Worm (Caenorhabditis elegans) whole organism, L4 larva: ENCODE data around the gene F11G11.5.

Source experiments
- F37D6.2 ChIP-seq: sonication (generic microtip); optimal IDR thresholded peaks from 2 replicates; lab custom pipeline; 2016; ENCODE audit warnings: mild to moderate bottlenecking, missing genetic modification characterization, missing compliant biosample characterization
- R02D3.7 ChIP-seq: fragments of 150-350 bp; sonication (generic microtip); optimal IDR thresholded peaks from 3 replicates; lab custom pipeline; 2014; ENCODE audit warnings: missing biosample characterization, missing genetic modification characterization
- T20F7.1 ChIP-seq: fragments of 200-800 bp; sonication (Bioruptor generic); optimal IDR thresholded peaks from 2 replicates; lab custom pipeline; 2018; ENCODE audit warnings: mild to moderate bottlenecking, missing genetic modification characterization, missing compliant biosample characterization
- Y105C5A.15 ChIP-seq: fragments of 200-800 bp; sonication (Bioruptor generic); IDR thresholded peaks from 2 replicates; pipeline ENCODE4 v1.3.6; 2022; ENCODE audit warnings: missing genetic modification characterization, missing compliant biosample characterization
- aha-1 ChIP-seq: fragments of 150-350 bp; peaks from one replicate; lab custom pipeline; 2014; ENCODE audit warnings: missing biosample characterization, missing genetic modification characterization
- aly-2 ChIP-seq: sonication (generic microtip); optimal IDR thresholded peaks from 2 replicates; lab custom pipeline; 2018; ENCODE audit warnings: missing biosample characterization, missing genetic modification characterization
- ama-1 ChIP-seq: fragments of 150-350 bp; optimal IDR thresholded peaks from 2 replicates; lab custom pipeline; 2014; ENCODE audit warnings: inconsistent platforms, mixed read lengths
- ceh-20 ChIP-seq: fragments of 200-800 bp; sonication (Bioruptor generic); IDR thresholded peaks from 2 replicates; pipeline ENCODE4 v1.3.6; 2022; ENCODE audit warnings: missing genetic modification reagents, missing genetic modification characterization, missing compliant biosample characterization
- ceh-28 ChIP-seq: fragments of 150-350 bp; optimal IDR thresholded peaks from 2 replicates; lab custom pipeline; 2014; ENCODE audit warnings: missing biosample characterization, missing genetic modification reagents, missing genetic modification characterization
- daf-16 ChIP-seq, 3 experiments: sonication (generic microtip); optimal IDR thresholded peaks; 2 replicates each; lab custom pipeline; 2016 to 2017; ENCODE audit warnings: missing genetic modification characterization in 3 of 3, missing genetic modification reagents in 3 of 3, mild to moderate bottlenecking in 2 of 3, missing compliant biosample characterization in 2 of 3, missing biosample characterization in 1 of 3, moderate library complexity in 1 of 3
- dmd-6 ChIP-seq: fragments of 200-800 bp; sonication (Bioruptor generic); IDR thresholded peaks from 2 replicates; pipeline ENCODE4 v1.3.6; 2022; ENCODE audit warnings: missing genetic modification reagents, missing genetic modification characterization, missing compliant biosample characterization
- duxl-1 ChIP-seq: sonication (generic microtip); optimal IDR thresholded peaks from 2 replicates; lab custom pipeline; 2016; ENCODE audit warnings: mild to moderate bottlenecking, missing genetic modification characterization, moderate library complexity, missing compliant biosample characterization; ENCODE audit not compliant: poor library complexity
- dve-1 ChIP-seq: sonication (generic microtip); optimal IDR thresholded peaks from 2 replicates; lab custom pipeline; 2017; ENCODE audit warnings: antibody characterized with exemption, mild to moderate bottlenecking, missing genetic modification characterization, missing compliant biosample characterization; ENCODE audit not compliant: insufficient read depth
- fkh-10 ChIP-seq: fragments of 150-350 bp; optimal IDR thresholded peaks from 2 replicates; lab custom pipeline; 2014; ENCODE audit warnings: missing biosample characterization, missing genetic modification reagents, missing genetic modification characterization
- gei-8 ChIP-seq: fragments of 200-800 bp; sonication (Bioruptor generic); optimal IDR thresholded peaks from 2 replicates; lab custom pipeline; 2018; ENCODE audit warnings: mild to moderate bottlenecking, missing genetic modification characterization, missing compliant biosample characterization
- hlh-11 ChIP-seq: fragments of 200-800 bp; sonication (Bioruptor generic); optimal IDR thresholded peaks from 2 replicates; lab custom pipeline; 2018; ENCODE audit warnings: mild to moderate bottlenecking, missing genetic modification characterization, missing compliant biosample characterization
- hmg-1.1 ChIP-seq: fragments of 200-800 bp; sonication (Bioruptor generic); IDR thresholded peaks from 2 replicates; pipeline ENCODE4 v1.3.6; 2022; ENCODE audit warnings: missing genetic modification reagents, missing genetic modification characterization, missing compliant biosample characterization
- lim-7 ChIP-seq: fragments of 200-800 bp; sonication (Bioruptor generic); IDR thresholded peaks from 2 replicates; pipeline ENCODE4 v1.3.6; 2022; ENCODE audit warnings: missing genetic modification characterization, missing compliant biosample characterization
- lin-15B ChIP-seq: fragments of 150-350 bp; sonication (generic microtip); optimal IDR thresholded peaks from 3 replicates; lab custom pipeline; 2014; ENCODE audit warnings: missing biosample characterization, missing genetic modification characterization
- madf-9 ChIP-seq: fragments of 200-800 bp; sonication (Bioruptor generic); conservative IDR thresholded peaks from 2 replicates; pipeline ENCODE4 v1.3.6; 2022; ENCODE audit warnings: missing genetic modification reagents, missing genetic modification characterization, missing compliant biosample characterization
- mdl-1 ChIP-seq, 2 experiments: fragments of 150-350 bp in 1 of 2; sonication (generic microtip) in 1 of 2; optimal IDR thresholded peaks; 2 replicates each; lab custom pipeline; 2014 to 2017; ENCODE audit warnings: missing biosample characterization in 2 of 2, missing genetic modification characterization in 2 of 2
- mdt-29 ChIP-seq: fragments of 200-800 bp; sonication (Bioruptor generic); IDR thresholded peaks from 2 replicates; pipeline ENCODE4 v1.3.6; 2022; ENCODE audit warnings: missing genetic modification reagents, missing genetic modification characterization, missing compliant biosample characterization
- mep-1 ChIP-seq: fragments of 150-350 bp; sonication (generic microtip); optimal IDR thresholded peaks from 3 replicates; lab custom pipeline; 2014; ENCODE audit warnings: missing biosample characterization, missing genetic modification characterization
- mxl-2 ChIP-seq: fragments of 200-800 bp; sonication (Bioruptor generic); conservative IDR thresholded peaks from 2 replicates; pipeline ENCODE4 v1.3.6; 2022; ENCODE audit warnings: missing genetic modification reagents, missing genetic modification characterization, missing compliant biosample characterization
- mxl-3 ChIP-seq: fragments of 200-800 bp; sonication (Bioruptor generic); optimal IDR thresholded peaks from 2 replicates; lab custom pipeline; 2018; ENCODE audit warnings: mild to moderate bottlenecking, missing genetic modification characterization, missing compliant biosample characterization
- nhr-48 ChIP-seq: sonication (generic microtip); optimal IDR thresholded peaks from 2 replicates; lab custom pipeline; 2016; ENCODE audit warnings: mild to moderate bottlenecking, missing genetic modification characterization, missing compliant biosample characterization
- nhr-76 ChIP-seq: fragments of 150-350 bp; optimal IDR thresholded peaks from 2 replicates; lab custom pipeline; 2014; ENCODE audit warnings: missing biosample characterization, missing genetic modification characterization
- saeg-2 ChIP-seq: fragments of 200-800 bp; sonication (Bioruptor generic); IDR thresholded peaks from 2 replicates; pipeline ENCODE4 v1.3.6; 2022; ENCODE audit warnings: missing genetic modification reagents, missing genetic modification characterization, missing compliant biosample characterization
- snpc-4 ChIP-seq: fragments of 150-350 bp; optimal IDR thresholded peaks from 2 replicates; lab custom pipeline; 2014; ENCODE audit warnings: missing biosample characterization, missing genetic modification characterization
- tag-97 ChIP-seq: fragments of 200-800 bp; sonication (Bioruptor generic); IDR thresholded peaks from 2 replicates; pipeline ENCODE4 v1.3.6; 2022; ENCODE audit warnings: missing genetic modification characterization, missing compliant biosample characterization
- unc-130 ChIP-seq: sonication (generic microtip); optimal IDR thresholded peaks from 2 replicates; lab custom pipeline; 2016; ENCODE audit warnings: missing genetic modification reagents, missing genetic modification characterization, missing compliant biosample characterization
- unc-62 ChIP-seq, 3 experiments: fragments of 150-350 bp in 1 of 3; sonication (generic microtip); optimal IDR thresholded peaks in 2 of 3; peaks in 1 of 3; 1 replicate in 1 of 3; 2 replicates in 2 of 3; lab custom pipeline; 2014 to 2017; ENCODE audit warnings: missing biosample characterization in 3 of 3, missing genetic modification characterization in 3 of 3, missing genetic modification reagents in 3 of 3, missing genotype in 1 of 3
- zfp-2 ChIP-seq: sonication (generic microtip); optimal IDR thresholded peaks from 2 replicates; lab custom pipeline; 2016; ENCODE audit warnings: mild to moderate bottlenecking, missing genetic modification characterization, missing compliant biosample characterization
- ztf-11 ChIP-seq: fragments of 150-350 bp; optimal IDR thresholded peaks from 2 replicates; lab custom pipeline; 2014; ENCODE audit warnings: missing biosample characterization, missing genetic modification characterization

The F11G11.5 gene

ce11 chrII:4881727-4882126, 24.0 kb downstream of the F11G11.5 start, which contains the start of gene gst-7 (continued):
- TF ChIP-seq nhr-48 (tag; lab: Kevin White, UChicago) (peak; percentile 71), mxl-3 (peak; percentile 95), mdl-1 (tag; optimal IDR thresholded peaks at IDR 0.05; lab: Kevin White, UChicago) (peak in 1 of 2 experiments; percentile 53), ama-1 (lab: Kevin White, UChicago) (no peak), R02D3.7 (tag; lab: Kevin White, UChicago) (no peak), mxl-2 (GFP tag; lab: Robert Waterston, UW) (no peak), fkh-10 (GFP tag; lab: Kevin White, UChicago) (no peak), gei-8 (GFP tag; lab: Kevin White, UChicago) (no peak), madf-9 (GFP tag; lab: Robert Waterston, UW) (no peak), nhr-76 (no peak), mep-1 (peak; percentile 28), aly-2 (tag; lab: Kevin White, UChicago) (no peak)
- TF ChIP-seq, all 104 proteins: peak for 23

ce11 chrII:4882498-4882897, 24.8 kb downstream of the F11G11.5 start:
- TF ChIP-seq aha-1 (tag; lab: Kevin White, UChicago) (peak; percentile 3), daf-16 (GFP tag; optimal IDR thresholded peaks at IDR 0.05; lab: Kevin White, UChicago) (no peak), daf-16 (tag; optimal IDR thresholded peaks at IDR 0.05; lab: Kevin White, UChicago) (peak; percentile 75), lim-7 (0 out of 2 replicates have a peak, but pooled peaks have one; percentile 7), ceh-28 (no peak), hmg-1.1 (GFP tag; lab: Robert Waterston, UW) (no peak), dve-1 (peak; percentile 27), F37D6.2 (tag; lab: Kevin White, UChicago) (no peak), mdt-29 (no peak), zfp-2 (tag; lab: Kevin White, UChicago) (no peak), ceh-20 (GFP tag; lab: Robert Waterston, UW) (no peak), ztf-11 (tag; lab: Kevin White, UChicago) (no peak)
- TF ChIP-seq, all 104 proteins: peak for 4

ce11 chrII:4883412-4883811, 25.7 kb downstream of the F11G11.5 start, which contains the start of gene gst-8:
Gene gst-8 (plus strand): TSS chrII:4883712.
- TF ChIP-seq zfp-2 (tag; lab: Kevin White, UChicago) (no peak), unc-130 (GFP tag; lab: Kevin White, UChicago) (no peak), saeg-2 (GFP tag; lab: Robert Waterston, UW) (no peak), dve-1 (peak; percentile 9), lin-15B (no peak), hlh-11 (tag; lab: Kevin White, UChicago) (peak; percentile 8), daf-16 (GFP tag; optimal IDR thresholded peaks at IDR 0.05; lab: Kevin White, UChicago) (no peak), daf-16 (tag; optimal IDR thresholded peaks at IDR 0.05; lab: Kevin White, UChicago) (peak; percentile 55), T20F7.1 (GFP tag; lab: Kevin White, UChicago) (peak; percentile 27), dmd-6 (GFP tag; lab: Robert Waterston, UW) (0 out of 2 replicates have a peak, but pooled peaks have one; percentile 17)

- TF ChIP-seq unc-62 (GFP tag; optimal IDR thresholded peaks at IDR 0.05 in 1 of 2; lab: Kevin White, UChicago) (peak in 1 of 2 experiments; percentile 65), unc-62 (tag; optimal IDR thresholded peaks at IDR 0.05; lab: Kevin White, UChicago) (no peak), ceh-20 (GFP tag; lab: Robert Waterston, UW) (no peak), snpc-4 (no peak), ztf-11 (tag; lab: Kevin White, UChicago) (no peak), Y105C5A.15 (GFP tag; lab: Robert Waterston, UW) (no peak), duxl-1 (tag; lab: Kevin White, UChicago) (no peak), tag-97 (no peak)
Measured at ce11 chrII:4884403-4884802, 26.7 kb downstream of the F11G11.5 start.
